Fruit fly (Drosophila melanogaster) whole organism, embryonic: Measurements from ENCODE around the gene ddbt.
A peak's percentile ranks its signal among the peaks of the same experiment; 100 is the strongest.

Experiments used
- Adf1 ChIP-seq: fragments of 200-800 bp; sonication (Bioruptor generic); IDR thresholded peaks from 2 replicates; pipeline ENCODE4 v1.3.6; 2022; ENCODE audit warnings: missing biosample characterization, missing genetic modification characterization
- Antp ChIP-seq: fragments of 200-800 bp; sonication (Bioruptor generic); optimal IDR thresholded peaks from 3 replicates; lab custom pipeline; 2016; ENCODE audit warnings: missing biosample characterization, missing genetic modification characterization
- Bteb2 ChIP-seq: fragments of 200-800 bp; sonication (Bioruptor generic); optimal IDR thresholded peaks from 2 replicates; lab custom pipeline; 2016; ENCODE audit warnings: missing biosample characterization, missing genetic modification characterization
- CG11695 ChIP-seq: fragments of 200-800 bp; sonication (Bioruptor generic); IDR thresholded peaks from 3 replicates; pipeline ENCODE4 v1.3.6; 2022; ENCODE audit warnings: missing biosample characterization, missing genetic modification characterization
- CG12071 ChIP-seq: fragments of 200-800 bp; sonication (Bioruptor generic); optimal IDR thresholded peaks from 3 replicates; lab custom pipeline; 2018; ENCODE audit warnings: missing biosample characterization, mild to moderate bottlenecking, missing genetic modification characterization
- CG12155 ChIP-seq: fragments of 200-800 bp; sonication (Bioruptor generic); optimal IDR thresholded peaks from 3 replicates; lab custom pipeline; 2016; ENCODE audit warnings: missing biosample characterization, missing genetic modification characterization
- CG12236 ChIP-seq: fragments of 200-800 bp; sonication (Bioruptor generic); optimal IDR thresholded peaks from 2 replicates; lab custom pipeline; 2016; ENCODE audit warnings: missing biosample characterization, missing genetic modification characterization
- CG14965 ChIP-seq: fragments of 200-800 bp; sonication (Bioruptor generic); optimal IDR thresholded peaks from 2 replicates; lab custom pipeline; 2016; ENCODE audit warnings: missing biosample characterization, missing genetic modification characterization, borderline replicate concordance
- CG34224 ChIP-seq: fragments of 200-800 bp; sonication (Bioruptor generic); IDR thresholded peaks from 3 replicates; pipeline ENCODE4 v1.3.6; 2022; ENCODE audit warnings: missing biosample characterization, missing genetic modification characterization; ENCODE audit not compliant: partially characterized antibody
- CG4820 ChIP-seq: fragments of 200-800 bp; sonication (Bioruptor generic); optimal IDR thresholded peaks from 3 replicates; lab custom pipeline; 2016; ENCODE audit warnings: missing biosample characterization, missing genetic modification characterization
- CG6813 ChIP-seq: fragments of 200-800 bp; sonication (Bioruptor generic); optimal IDR thresholded peaks from 2 replicates; lab custom pipeline; 2017; ENCODE audit warnings: missing biosample characterization, missing genetic modification characterization, mild to moderate bottlenecking, moderate library complexity, missing genetic modification reagents
- CG7839 ChIP-seq: fragments of 200-800 bp; sonication (Bioruptor generic); optimal IDR thresholded peaks from 3 replicates; lab custom pipeline; 2018; ENCODE audit warnings: missing biosample characterization, mild to moderate bottlenecking, missing genetic modification characterization, moderate library complexity
- CG9727 ChIP-seq: fragments of 200-800 bp; sonication (Bioruptor generic); optimal IDR thresholded peaks from 3 replicates; lab custom pipeline; 2017; ENCODE audit warnings: missing biosample characterization, mild to moderate bottlenecking, missing genetic modification characterization
- D19B ChIP-seq: fragments of 200-800 bp; sonication (Bioruptor generic); optimal IDR thresholded peaks from 2 replicates; lab custom pipeline; 2017; ENCODE audit warnings: missing biosample characterization, mild to moderate bottlenecking, missing genetic modification characterization
- Dad ChIP-seq: fragments of 200-800 bp; sonication (Bioruptor generic); optimal IDR thresholded peaks from 3 replicates; lab custom pipeline; 2016; ENCODE audit warnings: missing biosample characterization, missing genetic modification characterization
- Dbx ChIP-seq: fragments of 200-800 bp; sonication (Bioruptor generic); IDR thresholded peaks from 3 replicates; pipeline ENCODE4 v1.3.6; 2022; ENCODE audit warnings: missing biosample characterization, missing genetic modification characterization
- Eip74EF ChIP-seq, 2 experiments: fragments of 200-800 bp in 1 of 2; fragments of >200 bp in 1 of 2; sonication (Bioruptor generic) in 1 of 2; optimal IDR thresholded peaks; 2 replicates each; lab custom pipeline; 2017 to 2019; ENCODE audit warnings: missing biosample characterization in 2 of 2, missing genetic modification characterization in 2 of 2, mild to moderate bottlenecking in 1 of 2, moderate library complexity in 1 of 2
- Lim3 ChIP-seq: fragments of 200-800 bp; sonication (Bioruptor generic); IDR thresholded peaks from 2 replicates; pipeline ENCODE4 v1.3.6; 2022; ENCODE audit warnings: missing biosample characterization, missing genetic modification characterization
- Lpt ChIP-seq: fragments of >200 bp; optimal IDR thresholded peaks from 2 replicates; lab custom pipeline; 2018; ENCODE audit warnings: missing biosample characterization, missing genetic modification characterization
- Meics ChIP-seq: fragments of 200-800 bp; sonication (Bioruptor generic); optimal IDR thresholded peaks from 2 replicates; lab custom pipeline; 2017; ENCODE audit warnings: missing biosample characterization, mild to moderate bottlenecking, missing genetic modification characterization
- Myb ChIP-seq: fragments of 200-800 bp; sonication (Bioruptor generic); optimal IDR thresholded peaks from 2 replicates; lab custom pipeline; 2016; ENCODE audit warnings: missing biosample characterization, missing genetic modification characterization
- Nf-YB ChIP-seq: fragments of 200-800 bp; sonication (Bioruptor generic); optimal IDR thresholded peaks from 3 replicates; lab custom pipeline; 2019; ENCODE audit warnings: missing biosample characterization, mild to moderate bottlenecking, missing genetic modification characterization, moderate library complexity
- Pdp1 ChIP-seq, 2 experiments: fragments of 200-800 bp; sonication (Bioruptor generic); optimal IDR thresholded peaks; 3 replicates each; lab custom pipeline; 2016; ENCODE audit warnings: missing biosample characterization in 2 of 2, missing genetic modification characterization in 2 of 2, mild to moderate bottlenecking in 1 of 2, moderate library complexity in 1 of 2
- TFAM ChIP-seq: fragments of 200-800 bp; sonication (Bioruptor generic); optimal IDR thresholded peaks from 2 replicates; lab custom pipeline; 2017; ENCODE audit warnings: missing biosample characterization, missing genetic modification characterization, inconsistent platforms
- Xbp1 ChIP-seq: fragments of 200-800 bp; sonication (Bioruptor generic); optimal IDR thresholded peaks from 3 replicates; lab custom pipeline; 2016; ENCODE audit warnings: missing biosample characterization, mild to moderate bottlenecking, missing genetic modification characterization
- abd-A ChIP-seq: fragments of 200-800 bp; sonication (Bioruptor generic); optimal IDR thresholded peaks from 3 replicates; lab custom pipeline; 2019; ENCODE audit warnings: missing biosample characterization, mild to moderate bottlenecking, missing genetic modification characterization, moderate library complexity
- ara ChIP-seq: fragments of 200-800 bp; sonication (Bioruptor generic); IDR thresholded peaks from 2 replicates; pipeline ENCODE4 v1.3.6; 2022; ENCODE audit warnings: missing biosample characterization, missing genetic modification characterization
- bsh ChIP-seq, 2 experiments: fragments of 200-800 bp; sonication (Bioruptor generic); optimal IDR thresholded peaks; 2 replicates each; lab custom pipeline; 2017 to 2018; ENCODE audit warnings: mild to moderate bottlenecking in 2 of 2, missing biosample characterization in 2 of 2, missing genetic modification characterization in 2 of 2, moderate library complexity in 1 of 2
- cato ChIP-seq: fragments of 200-800 bp; sonication (Bioruptor generic); optimal IDR thresholded peaks from 2 replicates; lab custom pipeline; 2016; ENCODE audit warnings: missing biosample characterization, missing genetic modification characterization, borderline replicate concordance
- corto ChIP-seq: fragments of 200-800 bp; sonication (Bioruptor generic); optimal IDR thresholded peaks from 2 replicates; lab custom pipeline; 2016; ENCODE audit warnings: missing biosample characterization, mild to moderate bottlenecking, missing genetic modification characterization, moderate library complexity
- en ChIP-seq: fragments of 200-800 bp; sonication (Bioruptor generic); optimal IDR thresholded peaks from 2 replicates; lab custom pipeline; 2016; ENCODE audit warnings: missing biosample characterization, missing genetic modification characterization
- eve ChIP-seq, 2 experiments: fragments of >200 bp; optimal IDR thresholded peaks; 2 replicates each; lab custom pipeline; 2017; ENCODE audit warnings: missing biosample characterization in 2 of 2, missing genetic modification characterization in 2 of 2
- ftz-f1 ChIP-seq: fragments of 200-800 bp; sonication (Bioruptor generic); optimal IDR thresholded peaks from 2 replicates; lab custom pipeline; 2016; ENCODE audit warnings: missing biosample characterization, missing genetic modification characterization
- grn ChIP-seq: fragments of 200-800 bp; sonication (Bioruptor generic); optimal IDR thresholded peaks from 3 replicates; lab custom pipeline; 2017; ENCODE audit warnings: missing biosample characterization, missing genetic modification characterization
- h ChIP-seq: fragments of >200 bp; optimal IDR thresholded peaks from 2 replicates; lab custom pipeline; 2017
- ham ChIP-seq: fragments of 200-800 bp; sonication (Bioruptor generic); IDR thresholded peaks from 2 replicates; pipeline ENCODE4 v1.3.6; 2022; ENCODE audit warnings: missing biosample characterization, missing genetic modification characterization
- hbn ChIP-seq: fragments of 200-800 bp; sonication (Bioruptor generic); IDR thresholded peaks from 2 replicates; pipeline ENCODE4 v1.3.6; 2022; ENCODE audit warnings: missing biosample characterization, missing genetic modification characterization; ENCODE audit not compliant: partially characterized antibody
- jing ChIP-seq: fragments of 200-800 bp; sonication (Bioruptor generic); optimal IDR thresholded peaks from 2 replicates; lab custom pipeline; 2018; ENCODE audit warnings: missing biosample characterization, mild to moderate bottlenecking, missing genetic modification characterization
- jumu ChIP-seq: fragments of 200-800 bp; sonication (Bioruptor generic); optimal IDR thresholded peaks from 3 replicates; lab custom pipeline; 2016; ENCODE audit warnings: missing biosample characterization, missing genetic modification characterization
- ken ChIP-seq: fragments of 200-800 bp; sonication (Bioruptor generic); IDR thresholded peaks from 3 replicates; pipeline ENCODE4 v1.3.6; 2022; ENCODE audit warnings: missing biosample characterization, missing genetic modification characterization
- mam ChIP-seq: fragments of 200-800 bp; sonication (Bioruptor generic); optimal IDR thresholded peaks from 3 replicates; lab custom pipeline; 2016; ENCODE audit warnings: missing biosample characterization, missing genetic modification characterization
- mirr ChIP-seq: fragments of 200-800 bp; sonication (Bioruptor generic); optimal IDR thresholded peaks from 3 replicates; lab custom pipeline; 2018; ENCODE audit warnings: missing biosample characterization, mild to moderate bottlenecking, missing genetic modification characterization
- prd ChIP-seq, 3 experiments: fragments of >200 bp in 2 of 3; fragments of 200-800 bp in 1 of 3; sonication (Bioruptor generic) in 1 of 3; optimal IDR thresholded peaks in 2 of 3; IDR thresholded peaks in 1 of 3; 2 replicates in 2 of 3; 3 replicates in 1 of 3; pipeline versions ENCODE4 v1.3.6 to Lab custom; 2017 to 2022; ENCODE audit warnings: missing biosample characterization in 1 of 3, missing genetic modification characterization in 1 of 3
- pros ChIP-seq: fragments of 200-800 bp; sonication (Bioruptor generic); optimal IDR thresholded peaks from 3 replicates; lab custom pipeline; 2019; ENCODE audit warnings: missing biosample characterization, mild to moderate bottlenecking, missing genetic modification characterization, moderate library complexity
- rib ChIP-seq: fragments of 200-800 bp; sonication (Bioruptor generic); IDR thresholded peaks from 2 replicates; pipeline ENCODE4 v1.3.6; 2022; ENCODE audit warnings: missing biosample characterization, missing genetic modification characterization
- sqz ChIP-seq: fragments of 200-800 bp; sonication (Bioruptor generic); optimal IDR thresholded peaks from 3 replicates; lab custom pipeline; 2018; ENCODE audit warnings: missing biosample characterization, mild to moderate bottlenecking, missing genetic modification characterization
- tna ChIP-seq: fragments of 200-800 bp; sonication (Bioruptor generic); IDR thresholded peaks from 2 replicates; pipeline ENCODE4 v1.3.6; 2022; ENCODE audit warnings: missing biosample characterization, missing genetic modification characterization; ENCODE audit not compliant: partially characterized antibody
- tx ChIP-seq: fragments of 200-800 bp; sonication (Bioruptor generic); optimal IDR thresholded peaks from 2 replicates; lab custom pipeline; 2016; ENCODE audit warnings: missing biosample characterization, missing genetic modification characterization
- unc-4 ChIP-seq: fragments of 200-800 bp; sonication (Bioruptor generic); IDR thresholded peaks from 2 replicates; pipeline ENCODE4 v1.3.6; 2022; ENCODE audit warnings: missing biosample characterization, missing genetic modification characterization; ENCODE audit not compliant: partially characterized antibody
- usp ChIP-seq: fragments of >200 bp; optimal IDR thresholded peaks from 2 replicates; lab custom pipeline; 2017; ENCODE audit warnings: missing biosample characterization, missing genetic modification characterization
- zf30C ChIP-seq: fragments of 200-800 bp; sonication (Bioruptor generic); optimal IDR thresholded peaks from 3 replicates; lab custom pipeline; 2018; ENCODE audit warnings: missing biosample characterization, mild to moderate bottlenecking, missing genetic modification characterization

ddbt gene

DNA sequence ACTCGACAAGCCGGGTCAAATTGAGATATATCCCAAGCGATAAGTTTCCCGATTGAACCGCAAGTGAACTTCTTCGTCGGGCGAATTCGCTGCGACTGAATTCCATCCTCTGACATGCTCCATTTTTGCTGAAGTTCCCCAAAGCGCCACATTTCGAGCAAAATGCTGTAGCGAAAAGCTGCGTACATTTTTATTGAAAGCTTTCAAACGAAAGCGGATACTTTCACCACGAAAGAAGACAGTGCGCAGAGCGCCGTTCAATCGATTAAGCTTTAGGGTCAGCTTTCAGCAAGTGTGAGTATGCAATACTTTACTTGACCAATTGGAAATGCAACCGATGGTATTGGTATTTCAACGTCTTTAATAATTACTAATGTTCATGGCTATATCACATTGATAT is 26.0 kb downstream of the ddbt start, which contains the start of gene mthl10 (continued):
- TF ChIP-seq mam (GFP tag; lab: Kevin White, UChicago) (no peak), Nf-YB (GFP tag; lab: Kevin White, UChicago) (peak; percentile 20), CG12236 (GFP tag; lab: Kevin White, UChicago) (no peak), Adf1 (0 out of 2 replicates have a peak, but pooled peaks have one; percentile 13), CG6813 (no peak), Meics (GFP tag; lab: Kevin White, UChicago) (no peak), en (no peak), ara (no peak), CG34224 (GFP tag; lab: Robert Waterston, UW) (no peak), prd (optimal IDR thresholded peaks at IDR 0.05; lab: Kevin White, UChicago) (no peak), prd (GFP tag; IDR thresholded peaks at IDR 0.05; lab: Robert Waterston, UW) (no peak), CG4820 (GFP tag; lab: Kevin White, UChicago) (no peak), pros (no peak), Pdp1 (GFP tag; optimal IDR thresholded peaks at IDR 0.05; lab: Kevin White, UChicago) (no peak), tna (GFP tag; lab: Robert Waterston, UW) (no peak), Dad (GFP tag; lab: Kevin White, UChicago) (no peak), corto (GFP tag; lab: Kevin White, UChicago) (no peak), Antp (GFP tag; lab: Kevin White, UChicago) (no peak), rib (GFP tag; lab: Robert Waterston, UW) (no peak), CG12155 (GFP tag; lab: Kevin White, UChicago) (no peak), Myb (GFP tag; lab: Kevin White, UChicago) (peak; percentile 13), TFAM (GFP tag; lab: Kevin White, UChicago) (no peak), Lim3 (GFP tag; lab: Robert Waterston, UW) (no peak), tx (GFP tag; lab: Kevin White, UChicago) (no peak), ken (GFP tag; lab: Robert Waterston, UW) (no peak), zf30C (GFP tag; lab: Kevin White, UChicago) (no peak), Lpt (no peak), bsh (GFP tag; optimal IDR thresholded peaks at IDR 0.05; lab: Kevin White, UChicago) (no peak), jing (GFP tag; lab: Kevin White, UChicago) (no peak), h (lab: Kevin White, UChicago) (no peak), CG7839 (tag; lab: Kevin White, UChicago) (no peak), CG12071 (GFP tag; lab: Kevin White, UChicago) (no peak), hbn (GFP tag; lab: Robert Waterston, UW) (no peak), usp (GFP tag; lab: Kevin White, UChicago) (no peak), eve (GFP tag; optimal IDR thresholded peaks at IDR 0.05; lab: Kevin White, UChicago) (no peak), CG11695 (GFP tag; lab: Robert Waterston, UW) (no peak), mirr (GFP tag; lab: Kevin White, UChicago) (no peak), cato (no peak), D19B (GFP tag; lab: Kevin White, UChicago) (no peak), CG14965 (no peak), jumu (GFP tag; lab: Kevin White, UChicago) (no peak), sqz (GFP tag; lab: Kevin White, UChicago) (no peak), abd-A (tag; lab: Kevin White, UChicago) (no peak), grn (no peak), Xbp1 (GFP tag; lab: Kevin White, UChicago) (no peak), ham (no peak), Eip74EF (GFP tag; optimal IDR thresholded peaks at IDR 0.05; lab: Kevin White, UChicago) (no peak), ftz-f1 (GFP tag; lab: Kevin White, UChicago) (no peak), unc-4 (GFP tag; lab: Robert Waterston, UW) (no peak), Dbx (GFP tag; lab: Robert Waterston, UW) (no peak), Bteb2 (GFP tag; lab: Kevin White, UChicago) (no peak), CG9727 (no peak)
